Worm (Caenorhabditis elegans): ENCODE data around the gene F41G4.13.

The F41G4.13 gene

ce11 chrX:16796826-16797225 lies 37.8 kb downstream of the F41G4.13 start:
- TF ChIP-seq hmg-4 (GFP tag; optimal IDR thresholded peaks at IDR 0.05) = peak; percentile 50
- peak; percentile 16 for TF ChIP-seq aly-1 (tag; optimal IDR thresholded peaks at IDR 0.05)
- TF ChIP-seq sea-1 (GFP tag; conservative IDR thresholded peaks at IDR 0.05) = no peak

ce11 chrX:16795978-16796377 lies 38.6 kb downstream of the F41G4.13 start, which contains the start of gene aak-2:
Gene aak-2, plus strand, starts transcription at chrX:16796087.
- TF ChIP-seq ama-1 (optimal IDR thresholded peaks at IDR 0.05) = no peak
- TF ChIP-seq tbx-11 (GFP tag; IDR thresholded peaks at IDR 0.05) = no peak
- no peak for TF ChIP-seq hnd-1 (tag; optimal IDR thresholded peaks at IDR 0.05)
- no peak for TF ChIP-seq scrt-1 (GFP tag; IDR thresholded peaks at IDR 0.05)
- no peak for TF ChIP-seq tbx-37 (GFP tag; conservative IDR thresholded peaks at IDR 0.05)

DNA sequence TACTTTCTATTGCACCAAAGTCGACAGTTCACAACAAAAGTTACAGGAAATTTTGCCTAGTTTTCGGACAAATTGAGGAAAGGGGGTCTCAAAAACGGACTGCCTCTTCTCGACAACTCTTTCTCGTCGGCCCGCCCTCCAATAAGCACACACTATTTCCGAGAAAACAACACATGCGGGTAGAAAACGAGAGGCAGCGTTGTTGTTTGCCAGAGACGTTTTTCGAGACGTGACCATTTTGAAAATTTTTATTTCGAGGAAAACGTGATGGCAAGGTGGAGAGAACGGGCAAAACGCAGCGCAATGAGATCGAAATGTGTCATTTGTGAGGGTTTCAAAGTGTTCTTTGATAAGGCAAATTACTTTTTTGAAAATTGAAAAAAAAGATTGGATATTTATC lies 41.1 kb downstream of the F41G4.13 start:
- TF ChIP-seq F13C5.2 (tag; optimal IDR thresholded peaks at IDR 0.05) = no peak
- TF ChIP-seq scrt-1 (GFP tag; IDR thresholded peaks at IDR 0.05) = no peak
- TF ChIP-seq tra-4 (tag; optimal IDR thresholded peaks at IDR 0.05) = no peak
- no peak for TF ChIP-seq sea-1 (GFP tag; conservative IDR thresholded peaks at IDR 0.05)
- TF ChIP-seq hmbx-1 (tag; optimal IDR thresholded peaks at IDR 0.05) = no peak
- no peak for TF ChIP-seq ceh-36 (tag; optimal IDR thresholded peaks at IDR 0.05)
- TF ChIP-seq flt-1 (GFP tag; IDR thresholded peaks at IDR 0.05) = no peak
- no peak for TF ChIP-seq aly-1 (tag; optimal IDR thresholded peaks at IDR 0.05)
- TF ChIP-seq ets-7 (tag; optimal IDR thresholded peaks at IDR 0.05) = no peak
- TF ChIP-seq B0310.2 (tag; optimal IDR thresholded peaks at IDR 0.05) = no peak
- TF ChIP-seq hmg-4 (GFP tag; optimal IDR thresholded peaks at IDR 0.05) = no peak
- no peak for TF ChIP-seq tbx-37 (GFP tag; conservative IDR thresholded peaks at IDR 0.05)
- no peak for TF ChIP-seq ceh-13 (GFP tag; optimal IDR thresholded peaks at IDR 0.05)

DNA sequence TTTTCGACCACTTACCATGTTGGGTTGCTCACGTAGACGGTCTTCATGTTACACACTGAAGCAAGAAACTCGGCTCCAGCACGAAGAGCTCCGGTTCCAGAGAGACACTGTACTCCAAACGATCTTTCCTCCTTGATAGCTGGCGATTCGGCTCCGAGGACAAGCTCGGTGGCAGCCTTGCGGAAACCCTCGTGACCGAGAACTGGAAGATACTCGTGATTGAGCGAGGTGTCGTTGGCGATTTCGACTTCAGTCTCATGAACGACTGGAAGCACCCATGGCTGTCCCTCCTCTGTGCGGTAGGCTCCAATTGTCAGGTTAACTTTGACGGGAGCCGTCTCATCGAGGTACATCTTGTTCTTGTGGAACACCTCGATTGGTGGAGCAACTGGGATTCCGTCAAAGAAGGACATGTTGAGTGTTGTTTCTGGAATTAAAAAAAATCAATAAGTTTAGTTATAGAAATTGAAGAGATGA lies 41.9 kb downstream of the F41G4.13 start, which contains the start of gene got-1.2:
Gene got-1.2, minus strand, starts transcription at position 427 of the 477 bp plus-strand sequence.
- TF ChIP-seq ceh-36 (tag; optimal IDR thresholded peaks at IDR 0.05) (no peak), B0310.2 (tag; optimal IDR thresholded peaks at IDR 0.05) (no peak), aly-1 (tag; optimal IDR thresholded peaks at IDR 0.05) (no peak), tbx-11 (GFP tag; IDR thresholded peaks at IDR 0.05) (no peak), sea-1 (GFP tag; conservative IDR thresholded peaks at IDR 0.05) (no peak), hmbx-1 (tag; optimal IDR thresholded peaks at IDR 0.05) (no peak), flt-1 (GFP tag; IDR thresholded peaks at IDR 0.05) (no peak), ceh-13 (GFP tag; optimal IDR thresholded peaks at IDR 0.05) (no peak), ama-1 (optimal IDR thresholded peaks at IDR 0.05) (no peak), scrt-1 (GFP tag; IDR thresholded peaks at IDR 0.05) (no peak)

DNA sequence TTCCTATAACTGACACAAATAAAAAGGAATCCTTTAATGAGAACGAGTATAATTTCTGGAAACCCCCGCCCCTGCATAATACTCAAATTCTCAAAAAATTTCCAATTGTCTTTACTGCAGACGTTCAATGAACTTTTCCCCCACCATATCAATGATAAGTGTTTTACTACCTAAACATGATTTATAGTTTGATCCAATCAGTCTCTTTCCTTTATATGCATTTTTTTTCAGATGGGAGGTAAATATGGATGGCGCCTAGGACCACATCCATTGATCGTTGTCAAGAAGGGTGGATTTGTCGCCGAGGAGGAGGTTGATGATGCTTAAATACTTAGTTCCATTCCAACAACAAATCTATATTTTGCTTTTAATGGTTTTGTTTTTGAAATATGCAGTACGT lies 47.4 kb downstream of the F41G4.13 start:
- no peak for TF ChIP-seq ama-1 (optimal IDR thresholded peaks at IDR 0.05)
- TF ChIP-seq hnd-1 (tag; optimal IDR thresholded peaks at IDR 0.05) = no peak
- no peak for TF ChIP-seq scrt-1 (GFP tag; IDR thresholded peaks at IDR 0.05)
- TF ChIP-seq F13C5.2 (tag; optimal IDR thresholded peaks at IDR 0.05) = no peak
- TF ChIP-seq aly-1 (tag; optimal IDR thresholded peaks at IDR 0.05) = no peak
- no peak for TF ChIP-seq pes-1 (GFP tag; IDR thresholded peaks at IDR 0.05)
- TF ChIP-seq B0310.2 (tag; optimal IDR thresholded peaks at IDR 0.05) = no peak
- no peak for TF ChIP-seq tbx-37 (GFP tag; conservative IDR thresholded peaks at IDR 0.05)
- no peak for TF ChIP-seq ets-7 (tag; optimal IDR thresholded peaks at IDR 0.05)
- no peak for TF ChIP-seq hmg-4 (GFP tag; optimal IDR thresholded peaks at IDR 0.05)
- TF ChIP-seq sea-1 (GFP tag; conservative IDR thresholded peaks at IDR 0.05) = no peak
- no peak for TF ChIP-seq ceh-36 (tag; optimal IDR thresholded peaks at IDR 0.05)
- no peak for TF ChIP-seq flt-1 (GFP tag; IDR thresholded peaks at IDR 0.05)
- TF ChIP-seq ceh-13 (GFP tag; optimal IDR thresholded peaks at IDR 0.05) = no peak
- TF ChIP-seq tbx-11 (GFP tag; IDR thresholded peaks at IDR 0.05) = no peak
- TF ChIP-seq hmbx-1 (tag; optimal IDR thresholded peaks at IDR 0.05) = no peak
- TF ChIP-seq tra-4 (tag; optimal IDR thresholded peaks at IDR 0.05) = no peak

- no peak for TF ChIP-seq ets-7 (tag; optimal IDR thresholded peaks at IDR 0.05)
- TF ChIP-seq flt-1 (GFP tag; IDR thresholded peaks at IDR 0.05) = no peak
- no peak for TF ChIP-seq tbx-37 (GFP tag; conservative IDR thresholded peaks at IDR 0.05)
- no peak for TF ChIP-seq tbx-11 (GFP tag; IDR thresholded peaks at IDR 0.05)
- TF ChIP-seq ceh-36 (tag; optimal IDR thresholded peaks at IDR 0.05) = no peak
- no peak for TF ChIP-seq hmbx-1 (tag; optimal IDR thresholded peaks at IDR 0.05)
- TF ChIP-seq B0310.2 (tag; optimal IDR thresholded peaks at IDR 0.05) = no peak
- no peak for TF ChIP-seq scrt-1 (GFP tag; IDR thresholded peaks at IDR 0.05)
- no peak for TF ChIP-seq ama-1 (optimal IDR thresholded peaks at IDR 0.05)
- no peak for TF ChIP-seq hnd-1 (tag; optimal IDR thresholded peaks at IDR 0.05)
- TF ChIP-seq hmg-4 (GFP tag; optimal IDR thresholded peaks at IDR 0.05) = no peak
- no peak for TF ChIP-seq aly-1 (tag; optimal IDR thresholded peaks at IDR 0.05)
- no peak for TF ChIP-seq sea-1 (GFP tag; conservative IDR thresholded peaks at IDR 0.05)
- no peak for TF ChIP-seq ceh-13 (GFP tag; optimal IDR thresholded peaks at IDR 0.05)
Measured at ce11 chrX:16786021-16786488, 48.5 kb downstream of the F41G4.13 start, which contains the start of gene T01C8.2. Gene T01C8.2, plus strand, starts transcription at chrX:16786438.

ce11 chrX:16784038-16784437 lies 50.6 kb downstream of the F41G4.13 start:
- TF ChIP-seq tbx-37 (GFP tag; conservative IDR thresholded peaks at IDR 0.05) = no peak
- TF ChIP-seq pes-1 (GFP tag; IDR thresholded peaks at IDR 0.05) = no peak
- no peak for TF ChIP-seq tbx-11 (GFP tag; IDR thresholded peaks at IDR 0.05)
- no peak for TF ChIP-seq aly-1 (tag; optimal IDR thresholded peaks at IDR 0.05)
- no peak for TF ChIP-seq ama-1 (optimal IDR thresholded peaks at IDR 0.05)
- TF ChIP-seq ceh-13 (GFP tag; optimal IDR thresholded peaks at IDR 0.05) = no peak
- TF ChIP-seq scrt-1 (GFP tag; IDR thresholded peaks at IDR 0.05) = no peak
- no peak for TF ChIP-seq F13C5.2 (tag; optimal IDR thresholded peaks at IDR 0.05)
- no peak for TF ChIP-seq sea-1 (GFP tag; conservative IDR thresholded peaks at IDR 0.05)

All from whole organism, early embryonic.